Worm (Caenorhabditis elegans) whole organism, L3 larva: ENCODE data around the gene ric-3.
A peak's percentile ranks its signal among the peaks of the same experiment; 100 is the strongest.

Source experiments
- R02D3.7 ChIP-seq: fragments of 150-350 bp; optimal IDR thresholded peaks from 2 replicates; lab custom pipeline; 2014; ENCODE audit warnings: missing biosample characterization, missing genetic modification characterization
- ZK546.5 ChIP-seq: sonication (generic microtip); optimal IDR thresholded peaks from 2 replicates; lab custom pipeline; 2017; ENCODE audit warnings: missing biosample characterization, missing genetic modification characterization
- aly-2 ChIP-seq: fragments of 150-350 bp; optimal IDR thresholded peaks from 2 replicates; lab custom pipeline; 2014; ENCODE audit warnings: missing biosample characterization, missing genetic modification characterization
- ama-1 ChIP-seq: fragments of 150-350 bp; optimal IDR thresholded peaks from 2 replicates; lab custom pipeline; 2018
- ceh-28 ChIP-seq: fragments of 150-350 bp; optimal IDR thresholded peaks from 2 replicates; lab custom pipeline; 2014; ENCODE audit warnings: missing biosample characterization, missing genetic modification reagents, missing genetic modification characterization
- ceh-82 ChIP-seq: fragments of 150-350 bp; optimal IDR thresholded peaks from 2 replicates; lab custom pipeline; 2014; ENCODE audit warnings: missing biosample characterization, missing genetic modification characterization
- daf-12 ChIP-seq: fragments of 150-350 bp; optimal IDR thresholded peaks from 2 replicates; lab custom pipeline; 2014; ENCODE audit warnings: missing biosample characterization, missing genetic modification reagents, missing genetic modification characterization
- elt-3 ChIP-seq, 3 experiments: fragments of 150-350 bp in 1 of 3; sonication (generic microtip) in 2 of 3; optimal IDR thresholded peaks; 2 replicates in 2 of 3; 4 replicates in 1 of 3; lab custom pipeline; 2014 to 2017; ENCODE audit warnings: missing biosample characterization in 3 of 3, missing genetic modification characterization in 3 of 3
- eor-1 ChIP-seq, 2 experiments: fragments of 150-350 bp; optimal IDR thresholded peaks; 2 replicates each; lab custom pipeline; 2014 to 2018; ENCODE audit warnings: missing biosample characterization in 2 of 2, missing genetic modification characterization in 2 of 2
- fkh-10 ChIP-seq: sonication (generic microtip); optimal IDR thresholded peaks from 2 replicates; lab custom pipeline; 2017; ENCODE audit warnings: missing biosample characterization, missing genetic modification reagents, missing genetic modification characterization
- fkh-2 ChIP-seq: fragments of 150-350 bp; optimal IDR thresholded peaks from 2 replicates; lab custom pipeline; 2014; ENCODE audit warnings: missing biosample characterization, missing genetic modification reagents, missing genetic modification characterization
- fos-1 ChIP-seq: fragments of 150-350 bp; optimal IDR thresholded peaks from 2 replicates; lab custom pipeline; 2014; ENCODE audit warnings: missing biosample characterization, missing genetic modification characterization
- hmg-11 ChIP-seq: sonication (generic microtip); optimal IDR thresholded peaks from 2 replicates; lab custom pipeline; 2016; ENCODE audit warnings: missing genetic modification characterization, missing compliant biosample characterization
- jun-1 ChIP-seq: fragments of 150-350 bp; optimal IDR thresholded peaks from 2 replicates; lab custom pipeline; 2014; ENCODE audit warnings: missing biosample characterization, missing genetic modification reagents, missing genetic modification characterization
- lin-15B ChIP-seq: fragments of 150-350 bp; optimal IDR thresholded peaks from 2 replicates; lab custom pipeline; 2014; ENCODE audit warnings: missing biosample characterization, missing genetic modification characterization
- lin-39 ChIP-seq: fragments of 150-350 bp; optimal IDR thresholded peaks from 2 replicates; lab custom pipeline; 2018; ENCODE audit warnings: missing biosample characterization, missing genetic modification reagents, missing genetic modification characterization
- lsy-12 ChIP-seq: sonication (generic microtip); optimal IDR thresholded peaks from 2 replicates; lab custom pipeline; 2016; ENCODE audit warnings: mild to moderate bottlenecking, missing genetic modification characterization, missing compliant biosample characterization
- mdl-1 ChIP-seq: fragments of 150-350 bp; optimal IDR thresholded peaks from 2 replicates; lab custom pipeline; 2014; ENCODE audit warnings: missing biosample characterization, missing genetic modification characterization
- nfya-1 ChIP-seq: sonication (generic microtip); optimal IDR thresholded peaks from 2 replicates; lab custom pipeline; 2017; ENCODE audit warnings: missing genetic modification characterization, mild to moderate bottlenecking, missing compliant biosample characterization, antibody characterized with exemption, moderate library complexity; ENCODE audit not compliant: insufficient read depth
- nhr-11 ChIP-seq: fragments of 150-350 bp; optimal IDR thresholded peaks from 2 replicates; lab custom pipeline; 2014; ENCODE audit warnings: missing biosample characterization, missing genetic modification characterization
- nhr-12 ChIP-seq: fragments of 150-350 bp; optimal IDR thresholded peaks from 2 replicates; lab custom pipeline; 2014; ENCODE audit warnings: missing biosample characterization, missing genetic modification characterization
- nhr-23 ChIP-seq: fragments of 150-350 bp; optimal IDR thresholded peaks from 2 replicates; lab custom pipeline; 2014; ENCODE audit warnings: missing biosample characterization, missing genetic modification reagents, missing genetic modification characterization
- nhr-25 ChIP-seq: sonication (generic microtip); optimal IDR thresholded peaks from 2 replicates; lab custom pipeline; 2017; ENCODE audit warnings: missing biosample characterization, missing genetic modification characterization
- nhr-28 ChIP-seq: fragments of 150-350 bp; optimal IDR thresholded peaks from 2 replicates; lab custom pipeline; 2014; ENCODE audit warnings: missing biosample characterization, missing genetic modification characterization
- nhr-43 ChIP-seq: sonication (generic microtip); optimal IDR thresholded peaks from 2 replicates; lab custom pipeline; 2016; ENCODE audit warnings: mild to moderate bottlenecking, missing genetic modification characterization, missing compliant biosample characterization; ENCODE audit not compliant: poor library complexity, severe bottlenecking
- nhr-67 ChIP-seq: fragments of 150-350 bp; optimal IDR thresholded peaks from 2 replicates; lab custom pipeline; 2014; ENCODE audit warnings: missing biosample characterization, missing genetic modification characterization
- nhr-76 ChIP-seq: fragments of 150-350 bp; sonication (generic microtip); optimal IDR thresholded peaks from 5 replicates; lab custom pipeline; 2014; ENCODE audit warnings: missing biosample characterization, missing genetic modification characterization
- nhr-77 ChIP-seq: fragments of 150-350 bp; optimal IDR thresholded peaks from 2 replicates; lab custom pipeline; 2014; ENCODE audit warnings: missing biosample characterization, missing genetic modification characterization
- sea-2 ChIP-seq: fragments of 150-350 bp; sonication (generic microtip); optimal IDR thresholded peaks from 4 replicates; lab custom pipeline; 2014; ENCODE audit warnings: missing biosample characterization, missing genetic modification reagents, missing genetic modification characterization
- skn-1 ChIP-seq: fragments of 150-350 bp; optimal IDR thresholded peaks from 2 replicates; lab custom pipeline; 2014; ENCODE audit warnings: missing biosample characterization, missing genetic modification characterization
- snpc-4 ChIP-seq: fragments of 150-350 bp; optimal IDR thresholded peaks from 2 replicates; lab custom pipeline; 2014; ENCODE audit warnings: missing biosample characterization, missing genetic modification characterization
- tbx-2 ChIP-seq: sonication (generic microtip); optimal IDR thresholded peaks from 2 replicates; lab custom pipeline; 2016; ENCODE audit warnings: mild to moderate bottlenecking, missing genetic modification characterization, missing compliant biosample characterization
- unc-39 ChIP-seq: sonication (generic microtip); optimal IDR thresholded peaks from 4 replicates; lab custom pipeline; 2017; ENCODE audit warnings: missing biosample characterization, missing genetic modification characterization
- unc-62 ChIP-seq: fragments of 150-350 bp; sonication (generic microtip); optimal IDR thresholded peaks from 4 replicates; lab custom pipeline; 2014; ENCODE audit warnings: missing biosample characterization, missing genetic modification reagents, missing genetic modification characterization
- zag-1 ChIP-seq: fragments of 150-350 bp; optimal IDR thresholded peaks from 2 replicates; lab custom pipeline; 2014; ENCODE audit warnings: missing biosample characterization, missing genetic modification characterization
- ztf-11 ChIP-seq: fragments of 150-350 bp; optimal IDR thresholded peaks from 2 replicates; lab custom pipeline; 2014; ENCODE audit warnings: missing biosample characterization, missing genetic modification characterization
- ztf-4 ChIP-seq: fragments of 150-350 bp; optimal IDR thresholded peaks from 2 replicates; lab custom pipeline; 2014; ENCODE audit warnings: missing biosample characterization, missing genetic modification characterization

ric-3 gene

DNA sequence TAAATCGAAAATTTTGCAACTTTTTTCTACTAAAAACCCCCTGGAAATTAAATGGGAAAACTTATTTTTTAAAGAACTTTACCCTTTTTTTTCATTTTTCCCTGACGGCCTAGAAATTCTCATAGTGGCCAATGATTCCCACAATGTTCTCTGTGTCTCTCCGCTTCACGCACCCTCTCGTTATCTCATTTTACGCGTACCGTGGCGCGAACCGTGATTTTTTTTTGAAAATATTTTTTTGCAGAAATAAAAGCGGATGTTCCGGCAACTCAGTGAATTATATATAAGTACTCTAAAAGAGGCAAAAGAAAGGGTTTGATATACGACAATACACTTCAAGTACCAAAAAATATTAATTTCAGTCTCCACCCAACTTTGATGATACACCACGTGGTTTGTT lies 28.3 kb downstream of the ric-3 start, which contains the start of gene C06A6.2:
Gene C06A6.2, plus strand, starts transcription at position 237 of the 400 bp plus-strand sequence.
- TF ChIP-seq fkh-2 (tag; lab: Kevin White, UChicago) (no peak), ama-1 (lab: Kevin White, UChicago) (no peak), nfya-1 (tag; lab: Kevin White, UChicago) (peak; percentile 0)

DNA sequence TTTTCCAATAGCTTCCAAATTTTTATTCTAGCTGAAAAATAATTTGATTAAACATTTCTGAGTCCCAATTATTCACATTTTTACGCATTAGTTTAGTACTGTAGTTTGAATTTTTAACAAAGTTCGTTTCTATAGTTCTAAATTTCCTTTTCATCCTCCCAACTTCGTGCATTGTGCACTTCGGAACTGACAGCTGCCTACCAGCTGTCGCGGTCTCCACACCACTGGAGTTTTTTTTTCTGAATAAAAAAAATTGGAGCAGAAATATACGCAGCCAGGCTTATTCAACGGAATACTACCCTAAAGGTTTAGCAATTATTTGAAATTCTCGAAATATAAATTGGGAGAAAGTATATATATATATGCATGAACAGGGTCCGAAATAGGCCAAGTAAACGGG lies 31.2 kb downstream of the ric-3 start:
- TF ChIP-seq nhr-77 (tag; lab: Kevin White, UChicago) = no peak
- no peak for TF ChIP-seq lin-15B (tag; lab: Kevin White, UChicago)
- no peak for TF ChIP-seq fos-1 (tag; lab: Kevin White, UChicago)
- no peak for TF ChIP-seq ceh-82 (tag; lab: Kevin White, UChicago)
- TF ChIP-seq ztf-4 = no peak
- TF ChIP-seq nhr-67 (tag; lab: Kevin White, UChicago) = no peak
- no peak for TF ChIP-seq unc-62
- TF ChIP-seq nhr-25 (tag; lab: Kevin White, UChicago) = no peak
- TF ChIP-seq nhr-23 = no peak
- TF ChIP-seq fkh-10 (GFP tag; lab: Kevin White, UChicago) = no peak
- no peak for TF ChIP-seq aly-2 (tag; lab: Kevin White, UChicago)
- TF ChIP-seq ZK546.5 (tag; lab: Kevin White, UChicago) = no peak
- no peak for TF ChIP-seq sea-2
- TF ChIP-seq R02D3.7 (tag; lab: Kevin White, UChicago) = no peak
- no peak for TF ChIP-seq eor-1 (tag; optimal IDR thresholded peaks at IDR 0.05; lab: Kevin White, UChicago)
- no peak for TF ChIP-seq nhr-28
- no peak for TF ChIP-seq ceh-28 (tag; lab: Kevin White, UChicago)
- no peak for TF ChIP-seq lsy-12
- no peak for TF ChIP-seq zag-1 (tag; lab: Kevin White, UChicago)
- no peak for TF ChIP-seq nhr-11 (tag; lab: Kevin White, UChicago)
- TF ChIP-seq, all 47 proteins: peak for 0

DNA sequence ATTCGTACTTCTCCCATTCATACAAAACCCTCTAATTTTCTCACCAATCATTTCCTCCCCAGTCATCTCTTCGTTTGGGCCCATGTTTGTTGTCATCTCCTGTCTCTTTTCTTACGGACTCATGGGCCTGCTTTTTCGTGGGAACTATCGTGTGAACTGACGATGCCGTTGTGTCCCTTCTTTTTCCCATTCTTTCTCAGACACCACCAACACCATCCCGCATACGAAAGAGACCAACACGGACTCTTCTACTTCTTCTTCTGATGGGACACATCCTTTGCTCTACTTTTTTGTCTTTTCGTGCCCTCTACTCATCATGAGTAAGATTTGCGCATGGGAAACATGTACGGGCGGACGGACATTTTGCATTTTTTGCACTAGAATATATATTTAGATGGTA lies 32.3 kb downstream of the ric-3 start:
- TF ChIP-seq jun-1 (tag; lab: Kevin White, UChicago) = no peak
- TF ChIP-seq fos-1 (tag; lab: Kevin White, UChicago) = no peak
- no peak for TF ChIP-seq ztf-11
- TF ChIP-seq elt-3 (tag; optimal IDR thresholded peaks at IDR 0.05; lab: Kevin White, UChicago) = no peak
- TF ChIP-seq mdl-1 (tag; lab: Kevin White, UChicago) = no peak
- no peak for TF ChIP-seq R02D3.7 (tag; lab: Kevin White, UChicago)
- TF ChIP-seq lin-15B (tag; lab: Kevin White, UChicago) = no peak
- no peak for TF ChIP-seq daf-12 (tag; lab: Kevin White, UChicago)
- no peak for TF ChIP-seq ZK546.5 (tag; lab: Kevin White, UChicago)
- TF ChIP-seq, all 47 proteins: peak for 0

DNA sequence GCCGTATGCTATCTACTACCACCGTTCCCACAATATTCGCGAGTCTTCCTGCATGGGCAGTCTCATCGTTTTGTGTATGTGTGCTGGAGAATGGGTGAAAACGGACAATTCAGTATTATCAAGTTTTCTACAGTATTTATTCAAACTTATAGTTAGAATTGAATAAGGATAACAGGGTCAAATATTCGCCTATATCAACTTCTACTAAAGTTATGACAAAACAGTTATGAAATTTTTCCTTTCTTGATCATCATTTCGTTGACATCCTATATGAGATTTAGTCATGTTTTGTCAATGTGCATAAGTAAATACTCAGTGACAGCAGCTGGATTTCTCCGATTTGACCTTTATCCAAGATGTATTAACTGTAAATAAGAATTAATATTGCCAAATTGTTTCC lies 33.2 kb downstream of the ric-3 start:
- TF ChIP-seq nhr-43 (tag; lab: Kevin White, UChicago) = no peak
- TF ChIP-seq unc-39 (tag; lab: Kevin White, UChicago) = no peak
- no peak for TF ChIP-seq ceh-82 (tag; lab: Kevin White, UChicago)
- TF ChIP-seq nhr-77 (tag; lab: Kevin White, UChicago) = no peak
- no peak for TF ChIP-seq nhr-12 (tag; lab: Kevin White, UChicago)
- TF ChIP-seq tbx-2 (tag; lab: Kevin White, UChicago) = no peak
- no peak for TF ChIP-seq fkh-10 (GFP tag; lab: Kevin White, UChicago)
- TF ChIP-seq unc-62 = no peak
- TF ChIP-seq nhr-28 = no peak
- TF ChIP-seq skn-1 (tag; lab: Kevin White, UChicago) = no peak
- TF ChIP-seq elt-3 (tag; optimal IDR thresholded peaks at IDR 0.05; lab: Kevin White, UChicago) = no peak
- TF ChIP-seq hmg-11 (tag; lab: Kevin White, UChicago) = no peak
- TF ChIP-seq lin-39 (tag; lab: Kevin White, UChicago) = no peak
- no peak for TF ChIP-seq snpc-4
- TF ChIP-seq nhr-76 (tag; lab: Kevin White, UChicago) = no peak
- no peak for TF ChIP-seq nfya-1 (tag; lab: Kevin White, UChicago)
- TF ChIP-seq, all 47 proteins: peak for 0
